Worm (Caenorhabditis elegans): Measurements from ENCODE around the gene nhr-20.

nhr-20 gene

ce11 chrIII:4280215-4281173 is 47.5 kb upstream of the nhr-20 start, which contains the start of gene sup-26:
TSS of gene sup-26 (minus strand) at chrIII:4280224.
- TF ChIP-seq nhr-6 (tag; optimal IDR thresholded peaks at IDR 0.05), result no peak
- TF ChIP-seq peb-1 (tag; optimal IDR thresholded peaks at IDR 0.05), result no peak
- TF ChIP-seq lsy-2 (tag; optimal IDR thresholded peaks at IDR 0.05), result peak in 1 of 2 experiments; percentile 18
- TF ChIP-seq nhr-237 (tag; optimal IDR thresholded peaks at IDR 0.05), result no peak
- no peak for TF ChIP-seq sma-3 (GFP tag; optimal IDR thresholded peaks at IDR 0.05)
- TF ChIP-seq elt-3 (tag; optimal IDR thresholded peaks at IDR 0.05), result no peak
- no peak for TF ChIP-seq elt-1 (tag; optimal IDR thresholded peaks at IDR 0.05)
- peak; percentile 62 for TF ChIP-seq F13H6.1 (tag; optimal IDR thresholded peaks at IDR 0.05)
- peak; percentile 41 for TF ChIP-seq lin-13 (GFP tag; optimal IDR thresholded peaks at IDR 0.05)
- no peak for TF ChIP-seq dmd-4 (tag; optimal IDR thresholded peaks at IDR 0.05)
- TF ChIP-seq ceh-16 (tag; optimal IDR thresholded peaks at IDR 0.05), result peak; percentile 67
- TF ChIP-seq Y55F3AM.14 (GFP tag; optimal IDR thresholded peaks at IDR 0.05), result no peak
- TF ChIP-seq alr-1 (tag; optimal IDR thresholded peaks at IDR 0.05), result no peak
- TF ChIP-seq skn-1 (tag; optimal IDR thresholded peaks at IDR 0.05), result no peak
- TF ChIP-seq mbf-1 (tag; optimal IDR thresholded peaks at IDR 0.05), result no peak
- no peak for TF ChIP-seq ama-1 (optimal IDR thresholded peaks at IDR 0.05)
- no peak for TF ChIP-seq lin-39 (tag; optimal IDR thresholded peaks at IDR 0.05)
- TF ChIP-seq ztf-4 (tag; optimal IDR thresholded peaks at IDR 0.05), result no peak
- peak; percentile 62 for TF ChIP-seq nhr-129 (tag; optimal IDR thresholded peaks at IDR 0.05)
- TF ChIP-seq nhr-25 (tag; optimal IDR thresholded peaks at IDR 0.05), result peak; percentile 20
- no peak for TF ChIP-seq ceh-82 (tag; optimal IDR thresholded peaks at IDR 0.05)
- TF ChIP-seq unc-55 (GFP tag; optimal IDR thresholded peaks at IDR 0.05), result no peak
- TF ChIP-seq mdl-1 (tag; optimal IDR thresholded peaks at IDR 0.05), result no peak
- TF ChIP-seq nhr-21 (tag; optimal IDR thresholded peaks at IDR 0.05), result peak; percentile 19
- TF ChIP-seq crh-2 (tag; optimal IDR thresholded peaks at IDR 0.05), result no peak
- TF ChIP-seq mab-5 (tag; optimal IDR thresholded peaks at IDR 0.05), result no peak
- peak; percentile 17 for TF ChIP-seq fos-1 (tag; optimal IDR thresholded peaks at IDR 0.05)
- TF ChIP-seq sma-9 (GFP tag; optimal IDR thresholded peaks at IDR 0.05), result peak; percentile 25
- TF ChIP-seq sma-9 (tag; optimal IDR thresholded peaks at IDR 0.05), result no peak
- no peak for TF ChIP-seq lin-11 (tag; optimal IDR thresholded peaks at IDR 0.05)
- no peak for TF ChIP-seq nhr-11 (tag; optimal IDR thresholded peaks at IDR 0.05)
- no peak for TF ChIP-seq nhr-12 (tag; optimal IDR thresholded peaks at IDR 0.05)
- TF ChIP-seq C34F6.9 (tag; optimal IDR thresholded peaks at IDR 0.05), result no peak
- no peak for TF ChIP-seq nhr-77 (tag; optimal IDR thresholded peaks at IDR 0.05)
- TF ChIP-seq aly-2 (tag; optimal IDR thresholded peaks at IDR 0.05), result no peak
- no peak for TF ChIP-seq nhr-23 (tag; optimal IDR thresholded peaks at IDR 0.05)
- TF ChIP-seq ZK546.5 (tag; optimal IDR thresholded peaks at IDR 0.05), result no peak
- TF ChIP-seq ztf-11 (tag; optimal IDR thresholded peaks at IDR 0.05), result no peak

DNA sequence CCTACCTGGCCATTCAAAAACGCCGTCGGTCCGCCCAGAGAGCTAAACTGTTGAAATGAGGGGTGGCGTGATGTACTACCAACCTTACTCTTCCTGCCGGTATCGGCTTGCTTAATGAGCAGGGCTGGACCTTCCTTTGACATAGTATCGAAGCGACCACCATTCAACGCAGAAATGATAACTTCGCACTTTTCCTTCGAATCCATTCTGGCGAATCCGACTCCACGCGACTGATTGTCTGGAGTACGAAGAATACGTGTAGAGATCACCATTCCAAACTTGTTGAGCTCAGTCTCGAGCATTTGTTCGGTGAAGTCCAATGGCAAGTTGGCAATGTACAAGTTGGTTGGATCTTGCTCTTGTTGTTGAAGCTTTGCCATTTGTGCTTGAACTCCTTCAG is 45.2 kb upstream of the nhr-20 start:
- TF ChIP-seq nhr-10 (tag; optimal IDR thresholded peaks at IDR 0.05) (no peak), F13H6.1 (tag; optimal IDR thresholded peaks at IDR 0.05) (no peak), gmeb-1 (tag; optimal IDR thresholded peaks at IDR 0.05) (no peak), R02D3.7 (tag; optimal IDR thresholded peaks at IDR 0.05) (no peak), unc-55 (GFP tag; optimal IDR thresholded peaks at IDR 0.05) (no peak), nhr-12 (tag; optimal IDR thresholded peaks at IDR 0.05) (no peak), nhr-6 (tag; optimal IDR thresholded peaks at IDR 0.05) (no peak), nhr-23 (tag; optimal IDR thresholded peaks at IDR 0.05) (no peak), unc-39 (tag; optimal IDR thresholded peaks at IDR 0.05) (no peak), ztf-1 (GFP tag; conservative IDR thresholded peaks at IDR 0.05) (no peak), nhr-11 (tag; optimal IDR thresholded peaks at IDR 0.05) (no peak), aly-2 (tag; optimal IDR thresholded peaks at IDR 0.05) (no peak), nhr-25 (tag; optimal IDR thresholded peaks at IDR 0.05) (no peak), nhr-21 (tag; optimal IDR thresholded peaks at IDR 0.05) (no peak), nhr-77 (tag; optimal IDR thresholded peaks at IDR 0.05) (no peak)
